Fruit fly (Drosophila melanogaster) whole organism, embryonic: ENCODE results near the gene CG18661.
A peak's percentile ranks its signal among the peaks of the same experiment; 100 is the strongest.

Experiments used
- Atf3 ChIP-seq: fragments of 200-800 bp; sonication (Bioruptor generic); optimal IDR thresholded peaks from 3 replicates; lab custom pipeline; 2016; ENCODE audit warnings: missing biosample characterization, missing genetic modification characterization
- Awh ChIP-seq: fragments of 200-800 bp; sonication (Bioruptor generic); IDR thresholded peaks from 2 replicates; pipeline ENCODE4, ENCODE4 v1.3.6; 2022; ENCODE audit warnings: missing biosample characterization, missing genetic modification characterization
- CG10321 ChIP-seq: fragments of 200-800 bp; sonication (Bioruptor generic); IDR thresholded peaks from 2 replicates; pipeline ENCODE4 v1.3.6; 2022; ENCODE audit warnings: missing biosample characterization, missing genetic modification characterization
- CG11398 ChIP-seq: fragments of 200-800 bp; sonication (Bioruptor generic); optimal IDR thresholded peaks from 2 replicates; lab custom pipeline; 2016; ENCODE audit warnings: missing biosample characterization, missing genetic modification characterization
- CG1233 ChIP-seq: fragments of 200-800 bp; sonication (Bioruptor generic); optimal IDR thresholded peaks from 4 replicates; lab custom pipeline; 2018; ENCODE audit warnings: missing biosample characterization, mild to moderate bottlenecking, missing genetic modification characterization
- CG1602 ChIP-seq: fragments of 200-800 bp; sonication (Bioruptor generic); optimal IDR thresholded peaks from 3 replicates; lab custom pipeline; 2016; ENCODE audit warnings: missing biosample characterization, missing genetic modification characterization
- CG16815 ChIP-seq: fragments of 200-800 bp; sonication (Bioruptor generic); optimal IDR thresholded peaks from 3 replicates; lab custom pipeline; 2017; ENCODE audit warnings: missing biosample characterization, mild to moderate bottlenecking, missing genetic modification characterization
- CG17802 ChIP-seq: fragments of 200-800 bp; sonication (Bioruptor generic); optimal IDR thresholded peaks from 2 replicates; lab custom pipeline; 2018; ENCODE audit warnings: missing biosample characterization, mild to moderate bottlenecking, missing genetic modification characterization, moderate library complexity
- CG18262 ChIP-seq: fragments of 200-800 bp; optimal IDR thresholded peaks from 3 replicates; lab custom pipeline; 2019; ENCODE audit warnings: missing biosample characterization, mild to moderate bottlenecking, missing genetic modification characterization, moderate library complexity
- CG34224 ChIP-seq: fragments of 200-800 bp; sonication (Bioruptor generic); IDR thresholded peaks from 3 replicates; pipeline ENCODE4 v1.3.6; 2022; ENCODE audit warnings: missing biosample characterization, missing genetic modification characterization; ENCODE audit not compliant: partially characterized antibody
- CG6254 ChIP-seq: fragments of 200-800 bp; sonication (Bioruptor generic); optimal IDR thresholded peaks from 3 replicates; lab custom pipeline; 2017; ENCODE audit warnings: mild to moderate bottlenecking, missing biosample characterization, missing genetic modification reagents, missing genetic modification characterization
- CG6791 ChIP-seq: fragments of 200-800 bp; sonication (Bioruptor generic); IDR thresholded peaks from 3 replicates; pipeline ENCODE4 v1.3.6; 2022; ENCODE audit warnings: missing biosample characterization, missing genetic modification characterization; ENCODE audit not compliant: partially characterized antibody
- CG6854 ChIP-seq: fragments of 200-800 bp; sonication (Bioruptor generic); optimal IDR thresholded peaks from 3 replicates; lab custom pipeline; 2017; ENCODE audit warnings: missing biosample characterization, mild to moderate bottlenecking, missing genetic modification characterization
- CG7271 ChIP-seq: fragments of 200-800 bp; sonication (Bioruptor generic); optimal IDR thresholded peaks from 2 replicates; lab custom pipeline; 2018; ENCODE audit warnings: missing biosample characterization, mild to moderate bottlenecking, missing genetic modification characterization, moderate library complexity
- Camta ChIP-seq: fragments of 200-800 bp; sonication (Bioruptor generic); optimal IDR thresholded peaks from 2 replicates; lab custom pipeline; 2016; ENCODE audit warnings: missing biosample characterization, missing genetic modification characterization
- Hr3 ChIP-seq: fragments of 200-800 bp; sonication (Bioruptor generic); optimal IDR thresholded peaks from 3 replicates; lab custom pipeline; 2016; ENCODE audit warnings: missing biosample characterization, missing genetic modification characterization
- Lhr ChIP-seq: fragments of 200-800 bp; sonication (Bioruptor generic); optimal IDR thresholded peaks from 3 replicates; lab custom pipeline; 2017; ENCODE audit warnings: mild to moderate bottlenecking, missing biosample characterization, missing genetic modification reagents, missing genetic modification characterization
- MBD-R2 ChIP-seq: fragments of 200-800 bp; sonication (Bioruptor generic); IDR thresholded peaks from 2 replicates; pipeline ENCODE4 v1.3.6; 2022; ENCODE audit warnings: missing biosample characterization, missing genetic modification characterization
- MESR4 ChIP-seq: fragments of 200-800 bp; sonication (Bioruptor generic); optimal IDR thresholded peaks from 2 replicates; lab custom pipeline; 2018; ENCODE audit warnings: missing biosample characterization, mild to moderate bottlenecking, missing genetic modification characterization, moderate library complexity
- NC2β ChIP-seq: fragments of 200-800 bp; sonication (Bioruptor generic); optimal IDR thresholded peaks from 2 replicates; lab custom pipeline; 2016; ENCODE audit warnings: missing biosample characterization, missing genetic modification characterization
- NFAT ChIP-seq: fragments of 200-800 bp; sonication (Bioruptor generic); IDR thresholded peaks from 2 replicates; pipeline ENCODE4 v1.3.6; 2022; ENCODE audit warnings: missing biosample characterization, missing genetic modification characterization
- Nf-YB ChIP-seq: fragments of 200-800 bp; sonication (Bioruptor generic); optimal IDR thresholded peaks from 3 replicates; lab custom pipeline; 2019; ENCODE audit warnings: missing biosample characterization, mild to moderate bottlenecking, missing genetic modification characterization, moderate library complexity
- Rfx ChIP-seq: fragments of 200-800 bp; sonication (Bioruptor generic); IDR thresholded peaks from 2 replicates; pipeline ENCODE4 v1.3.6; 2022; ENCODE audit warnings: missing biosample characterization, missing genetic modification characterization
- Sin3A ChIP-seq: fragments of >200 bp; optimal IDR thresholded peaks from 2 replicates; lab custom pipeline; 2018
- TFAM ChIP-seq: fragments of 200-800 bp; sonication (Bioruptor generic); optimal IDR thresholded peaks from 2 replicates; lab custom pipeline; 2017; ENCODE audit warnings: missing biosample characterization, missing genetic modification characterization, inconsistent platforms
- YL-1 ChIP-seq: fragments of 200-800 bp; sonication (Bioruptor generic); optimal IDR thresholded peaks from 3 replicates; lab custom pipeline; 2017; ENCODE audit warnings: missing biosample characterization, mild to moderate bottlenecking, missing genetic modification characterization
- ara ChIP-seq: fragments of 200-800 bp; sonication (Bioruptor generic); IDR thresholded peaks from 2 replicates; pipeline ENCODE4 v1.3.6; 2022; ENCODE audit warnings: missing biosample characterization, missing genetic modification characterization
- da ChIP-seq: fragments of 200-800 bp; sonication (Bioruptor generic); optimal IDR thresholded peaks from 2 replicates; lab custom pipeline; 2016; ENCODE audit warnings: missing biosample characterization, missing genetic modification characterization
- fd3F ChIP-seq: fragments of 200-800 bp; sonication (Bioruptor generic); optimal IDR thresholded peaks from 2 replicates; lab custom pipeline; 2018; ENCODE audit warnings: missing biosample characterization, mild to moderate bottlenecking, missing genetic modification characterization, moderate library complexity
- ftz-f1 ChIP-seq: fragments of 200-800 bp; sonication (Bioruptor generic); optimal IDR thresholded peaks from 2 replicates; lab custom pipeline; 2016; ENCODE audit warnings: missing biosample characterization, missing genetic modification characterization
- fu2 ChIP-seq: fragments of 200-800 bp; sonication (Bioruptor generic); optimal IDR thresholded peaks from 2 replicates; lab custom pipeline; 2016; ENCODE audit warnings: missing biosample characterization, missing genetic modification characterization
- insv ChIP-seq, 2 experiments: fragments of 200-800 bp; sonication (Bioruptor generic); optimal IDR thresholded peaks; 3 replicates each; lab custom pipeline; 2016 to 2018; ENCODE audit warnings: missing biosample characterization in 2 of 2, missing genetic modification characterization in 2 of 2
- jigr1 ChIP-seq: fragments of 200-800 bp; sonication (Bioruptor generic); IDR thresholded peaks from 3 replicates; pipeline ENCODE4 v1.3.6; 2022; ENCODE audit warnings: missing biosample characterization, missing genetic modification characterization
- jing ChIP-seq: fragments of 200-800 bp; sonication (Bioruptor generic); optimal IDR thresholded peaks from 2 replicates; lab custom pipeline; 2018; ENCODE audit warnings: missing biosample characterization, mild to moderate bottlenecking, missing genetic modification characterization
- lab ChIP-seq: fragments of 200-800 bp; sonication (Bioruptor generic); optimal IDR thresholded peaks from 3 replicates; lab custom pipeline; 2017; ENCODE audit warnings: missing biosample characterization, missing genetic modification characterization, mild to moderate bottlenecking, moderate library complexity, missing genetic modification reagents
- lov ChIP-seq, 2 experiments: fragments of 200-800 bp in 1 of 2; fragments of >200 bp in 1 of 2; sonication (Bioruptor generic) in 1 of 2; IDR thresholded peaks in 1 of 2; optimal IDR thresholded peaks in 1 of 2; 2 replicates in 1 of 2; 3 replicates in 1 of 2; pipeline versions ENCODE4 v1.3.6 to Lab custom; 2017 to 2022; ENCODE audit warnings: missing biosample characterization in 1 of 2, missing genetic modification characterization in 1 of 2
- nau ChIP-seq: fragments of 200-800 bp; sonication (Bioruptor generic); optimal IDR thresholded peaks from 3 replicates; lab custom pipeline; 2017; ENCODE audit warnings: missing biosample characterization, mild to moderate bottlenecking, missing genetic modification characterization, missing genetic modification reagents
- nerfin-2 ChIP-seq: fragments of 200-800 bp; sonication (Bioruptor generic); IDR thresholded peaks from 2 replicates; pipeline ENCODE4 v1.3.6; 2022; ENCODE audit warnings: missing biosample characterization, missing genetic modification characterization; ENCODE audit not compliant: partially characterized antibody
- nom ChIP-seq: fragments of 200-800 bp; sonication (Bioruptor generic); optimal IDR thresholded peaks from 2 replicates; lab custom pipeline; 2017; ENCODE audit warnings: missing biosample characterization, missing genetic modification characterization, mild to moderate bottlenecking, moderate library complexity, missing genetic modification reagents
- peb ChIP-seq: fragments of 200-800 bp; sonication (Bioruptor generic); IDR thresholded peaks from 2 replicates; pipeline ENCODE4 v1.3.6; 2022; ENCODE audit warnings: missing biosample characterization, missing genetic modification characterization
- ranshi ChIP-seq: fragments of 200-800 bp; sonication (Bioruptor generic); IDR thresholded peaks from 2 replicates; pipeline ENCODE4 v1.3.6; 2022; ENCODE audit warnings: missing biosample characterization, missing genetic modification characterization
- rib ChIP-seq: fragments of 200-800 bp; sonication (Bioruptor generic); IDR thresholded peaks from 2 replicates; pipeline ENCODE4 v1.3.6; 2022; ENCODE audit warnings: missing biosample characterization, missing genetic modification characterization
- ro ChIP-seq: fragments of 200-800 bp; sonication (Bioruptor generic); IDR thresholded peaks from 2 replicates; pipeline ENCODE4 v1.3.6; 2022; ENCODE audit warnings: missing biosample characterization, missing genetic modification characterization
- run ChIP-seq: fragments of 200-800 bp; sonication (Bioruptor generic); optimal IDR thresholded peaks from 3 replicates; lab custom pipeline; 2018; ENCODE audit warnings: missing biosample characterization, mild to moderate bottlenecking, missing genetic modification characterization
- scrt ChIP-seq: fragments of 200-800 bp; sonication (Bioruptor generic); optimal IDR thresholded peaks from 2 replicates; lab custom pipeline; 2018; ENCODE audit warnings: missing biosample characterization, mild to moderate bottlenecking, missing genetic modification characterization, moderate library complexity
- sima ChIP-seq: fragments of 200-800 bp; sonication (Bioruptor generic); optimal IDR thresholded peaks from 2 replicates; lab custom pipeline; 2016; ENCODE audit warnings: missing biosample characterization, missing genetic modification characterization
- tna ChIP-seq: fragments of 200-800 bp; sonication (Bioruptor generic); IDR thresholded peaks from 2 replicates; pipeline ENCODE4 v1.3.6; 2022; ENCODE audit warnings: missing biosample characterization, missing genetic modification characterization; ENCODE audit not compliant: partially characterized antibody
- toy ChIP-seq: fragments of 200-800 bp; sonication (Bioruptor generic); IDR thresholded peaks from 2 replicates; pipeline ENCODE4 v1.3.6; 2022; ENCODE audit warnings: missing biosample characterization, missing genetic modification characterization
- unpg ChIP-seq: fragments of 200-800 bp; sonication (Bioruptor generic); optimal IDR thresholded peaks from 3 replicates; lab custom pipeline; 2018; ENCODE audit warnings: missing biosample characterization, mild to moderate bottlenecking, missing genetic modification characterization, moderate library complexity
- wdn ChIP-seq: fragments of 200-800 bp; sonication (Bioruptor generic); IDR thresholded peaks from 2 replicates; pipeline ENCODE4 v1.3.6; 2022; ENCODE audit warnings: missing biosample characterization, missing genetic modification characterization

The CG18661 gene

DNA sequence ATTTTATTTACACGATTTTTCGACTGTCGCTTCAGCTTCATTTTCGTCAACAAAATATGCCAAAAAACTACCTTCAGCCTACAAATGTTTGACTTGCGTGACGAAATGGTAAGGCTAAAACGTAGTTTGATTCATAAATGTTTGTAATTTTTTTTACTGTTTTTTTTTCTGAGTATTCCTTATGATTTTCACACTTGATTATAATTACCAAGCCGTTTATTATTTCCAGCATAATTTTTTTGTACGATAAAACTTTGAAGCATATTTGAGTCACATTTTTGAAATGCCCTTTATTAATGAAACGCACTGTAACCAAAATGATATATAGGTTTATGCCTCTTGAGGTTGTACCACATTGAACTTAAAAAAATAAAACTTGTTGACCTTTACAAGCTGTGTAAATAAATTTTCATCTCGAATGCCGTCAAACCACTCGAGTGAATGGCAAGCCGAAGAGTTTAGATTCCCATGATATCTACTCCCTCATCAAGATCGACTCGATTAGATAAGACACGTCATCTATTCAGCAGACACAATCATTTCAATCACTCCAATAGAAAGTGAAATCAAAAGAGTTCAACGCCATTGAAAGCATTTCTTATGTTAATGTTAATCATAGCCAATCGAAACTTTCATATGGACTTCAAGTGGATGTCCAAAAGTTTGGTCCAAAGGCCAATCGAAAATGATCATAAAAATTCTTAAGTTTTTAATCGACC is 14.7 kb upstream of the CG18661 start (continued):
- TF ChIP-seq ara (GFP tag; lab: Robert Waterston, UW), result no peak
- no peak for TF ChIP-seq CG1233 (GFP tag; lab: Kevin White, UChicago)
- no peak for TF ChIP-seq Awh (GFP tag; lab: Robert Waterston, UW)
- no peak for TF ChIP-seq CG6254 (GFP tag; lab: Kevin White, UChicago)
- TF ChIP-seq TFAM (GFP tag; lab: Kevin White, UChicago), result no peak
- TF ChIP-seq unpg (GFP tag; lab: Kevin White, UChicago), result peak; percentile 69
- no peak for TF ChIP-seq CG17802 (tag; lab: Kevin White, UChicago)
- TF ChIP-seq nau, result no peak
- no peak for TF ChIP-seq ro (GFP tag; lab: Robert Waterston, UW)
- TF ChIP-seq CG6791 (GFP tag; lab: Robert Waterston, UW), result no peak
- TF ChIP-seq Nf-YB (GFP tag; lab: Kevin White, UChicago), result peak; percentile 11
- no peak for TF ChIP-seq peb (GFP tag; lab: Robert Waterston, UW)
- no peak for TF ChIP-seq fu2 (GFP tag; lab: Kevin White, UChicago)
- TF ChIP-seq Rfx (GFP tag; lab: Robert Waterston, UW), result peak; percentile 76
- no peak for TF ChIP-seq wdn (GFP tag; lab: Robert Waterston, UW)
- TF ChIP-seq CG11398 (GFP tag; lab: Kevin White, UChicago), result no peak
- TF ChIP-seq MBD-R2 (GFP tag; lab: Robert Waterston, UW), result no peak
- peak; percentile 34 for TF ChIP-seq Atf3 (GFP tag; lab: Kevin White, UChicago)
- TF ChIP-seq nerfin-2 (GFP tag; lab: Robert Waterston, UW), result no peak
- TF ChIP-seq ftz-f1, result no peak
- no peak for TF ChIP-seq toy (GFP tag; lab: Robert Waterston, UW)
- TF ChIP-seq CG18262, result peak; percentile 2
- no peak for TF ChIP-seq CG16815
- TF ChIP-seq Lhr (GFP tag; lab: Kevin White, UChicago), result no peak
- peak; percentile 38 for TF ChIP-seq scrt (GFP tag; lab: Kevin White, UChicago)
- 0 out of 2 replicates have a peak, but pooled peaks have one; percentile 4 for TF ChIP-seq ranshi
- TF ChIP-seq CG1602 (GFP tag; lab: Kevin White, UChicago), result peak; percentile 28
- TF ChIP-seq Sin3A (lab: Kevin White, UChicago), result no peak
- TF ChIP-seq lov (optimal IDR thresholded peaks at IDR 0.05; lab: Kevin White, UChicago), result no peak
- no peak for TF ChIP-seq lov (GFP tag; IDR thresholded peaks at IDR 0.05; lab: Robert Waterston, UW)
- TF ChIP-seq insv (GFP tag; optimal IDR thresholded peaks at IDR 0.05; lab: Kevin White, UChicago), result no peak
- TF ChIP-seq CG7271, result no peak
- no peak for TF ChIP-seq CG34224 (GFP tag; lab: Robert Waterston, UW)
- TF ChIP-seq sima (GFP tag; lab: Kevin White, UChicago), result no peak
- no peak for TF ChIP-seq nom (GFP tag; lab: Kevin White, UChicago)
- TF ChIP-seq run (tag; lab: Kevin White, UChicago), result peak; percentile 59
- TF ChIP-seq fd3F (GFP tag; lab: Kevin White, UChicago), result peak; percentile 45
- no peak for TF ChIP-seq jing (GFP tag; lab: Kevin White, UChicago)
- peak; percentile 30 for TF ChIP-seq CG6854 (GFP tag; lab: Kevin White, UChicago)
- TF ChIP-seq Hr3 (GFP tag; lab: Kevin White, UChicago), result peak; percentile 43
- no peak for TF ChIP-seq Camta (GFP tag; lab: Kevin White, UChicago)
- peak; percentile 74 for TF ChIP-seq lab (GFP tag; lab: Kevin White, UChicago)
- no peak for TF ChIP-seq jigr1 (GFP tag; lab: Robert Waterston, UW)
- no peak for TF ChIP-seq CG10321
- TF ChIP-seq da (GFP tag; lab: Kevin White, UChicago), result no peak
- no peak for TF ChIP-seq rib (GFP tag; lab: Robert Waterston, UW)
- TF ChIP-seq YL-1 (GFP tag; lab: Kevin White, UChicago), result no peak
- no peak for TF ChIP-seq NC2β
- no peak for TF ChIP-seq MESR4
- TF ChIP-seq tna, result no peak
- peak; percentile 28; the same call in 1 of the 2 replicates for TF ChIP-seq NFAT
